Worm (Caenorhabditis elegans) whole organism, early embryonic: Measurements from ENCODE around the gene hpo-15.

Experiments used
- B0310.2 ChIP-seq: sonication (generic microtip); optimal IDR thresholded peaks from 2 replicates; lab custom pipeline; 2016; ENCODE audit warnings: mild to moderate bottlenecking, missing genetic modification characterization, missing compliant biosample characterization
- F13C5.2 ChIP-seq: sonication (generic microtip); optimal IDR thresholded peaks from 2 replicates; lab custom pipeline; 2017; ENCODE audit warnings: mild to moderate bottlenecking, missing genetic modification characterization, inconsistent platforms, missing compliant biosample characterization
- aly-1 ChIP-seq: sonication (generic microtip); optimal IDR thresholded peaks from 2 replicates; lab custom pipeline; 2016; ENCODE audit warnings: missing genetic modification characterization, missing compliant biosample characterization
- ama-1 ChIP-seq: fragments of 150-350 bp; optimal IDR thresholded peaks from 2 replicates; lab custom pipeline; 2014
- ceh-13 ChIP-seq: fragments of 200-800 bp; sonication (Bioruptor generic); optimal IDR thresholded peaks from 2 replicates; lab custom pipeline; 2018; ENCODE audit warnings: mild to moderate bottlenecking, missing genetic modification characterization, missing compliant biosample characterization
- ceh-36 ChIP-seq: sonication (generic microtip); optimal IDR thresholded peaks from 2 replicates; lab custom pipeline; 2016; ENCODE audit warnings: missing genetic modification characterization, inconsistent platforms, missing compliant biosample characterization
- ets-7 ChIP-seq: sonication (generic microtip); optimal IDR thresholded peaks from 2 replicates; lab custom pipeline; 2016; ENCODE audit warnings: missing genotype, missing genetic modification characterization, missing compliant biosample characterization
- flt-1 ChIP-seq: fragments of 200-800 bp; sonication (Bioruptor generic); IDR thresholded peaks from 2 replicates; pipeline ENCODE4 v1.3.6; 2022; ENCODE audit warnings: missing genetic modification characterization, missing compliant biosample characterization
- hmbx-1 ChIP-seq: sonication (generic microtip); optimal IDR thresholded peaks from 2 replicates; lab custom pipeline; 2016; ENCODE audit warnings: mild to moderate bottlenecking, missing genetic modification characterization, missing compliant biosample characterization
- hmg-4 ChIP-seq: fragments of 200-800 bp; sonication (Bioruptor generic); optimal IDR thresholded peaks from 2 replicates; lab custom pipeline; 2018; ENCODE audit warnings: mild to moderate bottlenecking, missing genetic modification characterization, missing compliant biosample characterization
- hnd-1 ChIP-seq: sonication (generic microtip); optimal IDR thresholded peaks from 2 replicates; lab custom pipeline; 2016; ENCODE audit warnings: missing genetic modification characterization, missing compliant biosample characterization
- pes-1 ChIP-seq: fragments of 200-800 bp; sonication (Bioruptor generic); IDR thresholded peaks from 2 replicates; pipeline ENCODE4 v1.3.6; 2022; ENCODE audit warnings: missing genetic modification reagents, missing genetic modification characterization, missing compliant biosample characterization
- scrt-1 ChIP-seq: fragments of 200-800 bp; sonication (Bioruptor generic); IDR thresholded peaks from 2 replicates; pipeline ENCODE4 v1.3.6; 2022; ENCODE audit warnings: missing genetic modification characterization, missing compliant biosample characterization
- sea-1 ChIP-seq: fragments of 200-800 bp; sonication (Bioruptor generic); conservative IDR thresholded peaks from 2 replicates; pipeline ENCODE4 v1.3.6; 2022; ENCODE audit warnings: missing genetic modification characterization, missing compliant biosample characterization
- tbx-11 ChIP-seq: fragments of 200-800 bp; sonication (Bioruptor generic); IDR thresholded peaks from 2 replicates; pipeline ENCODE4 v1.3.6; 2022; ENCODE audit warnings: missing genetic modification characterization, missing compliant biosample characterization
- tbx-37 ChIP-seq: fragments of 200-800 bp; sonication (Bioruptor generic); conservative IDR thresholded peaks from 2 replicates; pipeline ENCODE4 v1.3.6; 2022; ENCODE audit warnings: missing genetic modification reagents, missing genetic modification characterization, missing compliant biosample characterization
- tra-4 ChIP-seq: sonication (generic microtip); optimal IDR thresholded peaks from 2 replicates; lab custom pipeline; 2017; ENCODE audit warnings: missing genetic modification characterization, missing compliant biosample characterization

Gene hpo-15

DNA sequence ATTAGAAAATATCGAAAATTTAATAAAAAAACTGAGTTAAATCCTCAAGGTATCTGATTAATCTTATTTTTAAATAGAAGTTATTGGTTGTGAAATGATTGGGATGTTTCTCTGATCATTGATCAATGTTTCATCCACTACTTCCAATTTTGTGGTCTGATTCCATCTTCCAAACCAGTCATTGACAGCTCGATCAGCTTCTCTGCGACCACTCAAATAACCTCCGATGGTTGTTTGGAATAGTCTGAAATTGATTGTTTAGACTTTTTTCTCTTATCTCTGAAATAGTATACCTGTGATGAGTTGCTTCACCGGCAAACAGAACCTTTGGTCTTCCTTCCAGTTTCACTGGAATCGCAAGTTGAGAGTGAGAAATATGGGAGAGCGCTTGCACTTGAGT, 3.7 kb downstream of the hpo-15 start:
- TF ChIP-seq ceh-13 (GFP tag; lab: Kevin White, UChicago) (no peak), hmbx-1 (tag; lab: Kevin White, UChicago) (no peak), ets-7 (no peak), sea-1 (GFP tag; lab: Robert Waterston, UW) (no peak), tbx-11 (GFP tag; lab: Robert Waterston, UW) (no peak), ceh-36 (tag; lab: Kevin White, UChicago) (no peak), tra-4 (tag; lab: Kevin White, UChicago) (no peak), scrt-1 (GFP tag; lab: Robert Waterston, UW) (no peak)

DNA sequence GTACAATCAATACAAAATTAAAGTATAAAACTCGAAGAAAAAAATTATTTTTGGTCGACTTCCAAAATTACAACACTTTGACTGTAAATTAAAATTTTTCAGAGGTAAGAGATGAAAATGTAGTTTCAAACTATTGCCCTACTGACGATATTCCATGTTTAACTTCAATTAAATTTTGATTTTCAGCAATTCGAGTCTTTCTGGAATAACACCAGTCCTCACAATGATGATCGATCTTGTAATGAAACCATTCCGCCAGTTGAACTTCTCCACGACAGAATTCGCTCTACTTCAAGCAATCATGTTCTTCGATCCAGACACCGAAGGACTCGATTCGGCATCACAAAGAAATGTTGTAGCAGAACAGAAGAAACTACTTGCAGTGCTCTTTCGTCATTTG, 4.5 kb downstream of the hpo-15 start:
- TF ChIP-seq tra-4 (tag; lab: Kevin White, UChicago) = no peak
- TF ChIP-seq scrt-1 (GFP tag; lab: Robert Waterston, UW) = no peak
- TF ChIP-seq flt-1 (GFP tag; lab: Robert Waterston, UW) = no peak
- no peak for TF ChIP-seq tbx-37 (GFP tag; lab: Robert Waterston, UW)

DNA sequence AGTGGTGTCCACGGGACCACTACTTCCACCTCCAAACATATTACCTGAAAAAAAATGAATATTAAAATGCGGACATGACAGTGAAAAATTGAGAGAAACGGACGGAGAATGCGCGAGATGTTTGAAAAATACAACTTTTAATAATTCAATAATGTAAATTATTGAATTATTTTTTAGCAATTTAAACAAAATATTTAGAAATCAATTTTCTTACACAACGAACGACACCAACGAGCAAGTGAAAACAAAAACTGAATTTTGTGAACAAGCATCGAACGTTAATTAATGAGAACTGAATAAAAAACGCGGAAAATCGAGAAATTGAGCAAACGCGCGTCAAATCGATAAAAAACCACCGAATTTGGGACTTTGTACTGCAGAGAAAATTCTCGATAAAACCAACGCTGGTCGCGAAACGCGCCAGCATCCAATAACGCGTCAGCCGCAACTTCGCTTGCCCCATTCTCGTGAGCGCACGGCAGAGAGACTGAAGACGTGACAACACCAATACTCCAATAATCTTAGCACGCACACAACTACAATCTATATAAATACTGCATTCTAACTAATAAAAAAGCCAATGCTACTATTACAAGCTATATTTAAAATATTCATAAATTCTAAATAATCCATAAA, 8.7 kb downstream of the hpo-15 start, which contains the start of the genes dnj-19 and nhr-47:
Gene dnj-19, minus strand, starts transcription at position 51 of the 636 bp plus-strand sequence.
Gene nhr-47, plus strand, starts transcription at position 447 of the 636 bp plus-strand sequence.
- peak; percentile 47; the same call in 1 of the 2 replicates for TF ChIP-seq tbx-11 (GFP tag; lab: Robert Waterston, UW)
- peak; percentile 67 for TF ChIP-seq pes-1 (GFP tag; lab: Robert Waterston, UW)
- no peak for TF ChIP-seq hnd-1
- peak; percentile 9 for TF ChIP-seq tra-4 (tag; lab: Kevin White, UChicago)
- TF ChIP-seq aly-1 (tag; lab: Kevin White, UChicago) = no peak
- TF ChIP-seq ceh-36 (tag; lab: Kevin White, UChicago) = peak; percentile 15
- peak; percentile 66; the same call in 1 of the 2 replicates for TF ChIP-seq tbx-37 (GFP tag; lab: Robert Waterston, UW)
- TF ChIP-seq ceh-13 (GFP tag; lab: Kevin White, UChicago) = no peak
- TF ChIP-seq ama-1 = no peak
- TF ChIP-seq ets-7 = no peak
- no peak for TF ChIP-seq B0310.2 (tag; lab: Kevin White, UChicago)
- no peak for TF ChIP-seq hmbx-1 (tag; lab: Kevin White, UChicago)
- 0 out of 2 replicates have a peak, but pooled peaks have one; percentile 34 for TF ChIP-seq scrt-1 (GFP tag; lab: Robert Waterston, UW)
- peak; percentile 78 for TF ChIP-seq F13C5.2 (tag; lab: Kevin White, UChicago)
- TF ChIP-seq hmg-4 (GFP tag; lab: Kevin White, UChicago) = peak; percentile 67
- TF ChIP-seq flt-1 (GFP tag; lab: Robert Waterston, UW) = peak; percentile 49; the same call in 1 of the 2 replicates
- 0 out of 2 replicates have a peak, but pooled peaks have one; percentile 9 for TF ChIP-seq sea-1 (GFP tag; lab: Robert Waterston, UW)

ce11 chrV:5504295-5504694, 9.3 kb downstream of the hpo-15 start:
- TF ChIP-seq ceh-36 (tag; lab: Kevin White, UChicago) (no peak), aly-1 (tag; lab: Kevin White, UChicago) (no peak), tra-4 (tag; lab: Kevin White, UChicago) (no peak), ama-1 (no peak), hnd-1 (no peak), pes-1 (GFP tag; lab: Robert Waterston, UW) (no peak), scrt-1 (GFP tag; lab: Robert Waterston, UW) (no peak), ets-7 (no peak), hmg-4 (GFP tag; lab: Kevin White, UChicago) (no peak), tbx-37 (GFP tag; lab: Robert Waterston, UW) (no peak), ceh-13 (GFP tag; lab: Kevin White, UChicago) (no peak), F13C5.2 (tag; lab: Kevin White, UChicago) (no peak), B0310.2 (tag; lab: Kevin White, UChicago) (no peak), flt-1 (GFP tag; lab: Robert Waterston, UW) (no peak), hmbx-1 (tag; lab: Kevin White, UChicago) (no peak)

DNA sequence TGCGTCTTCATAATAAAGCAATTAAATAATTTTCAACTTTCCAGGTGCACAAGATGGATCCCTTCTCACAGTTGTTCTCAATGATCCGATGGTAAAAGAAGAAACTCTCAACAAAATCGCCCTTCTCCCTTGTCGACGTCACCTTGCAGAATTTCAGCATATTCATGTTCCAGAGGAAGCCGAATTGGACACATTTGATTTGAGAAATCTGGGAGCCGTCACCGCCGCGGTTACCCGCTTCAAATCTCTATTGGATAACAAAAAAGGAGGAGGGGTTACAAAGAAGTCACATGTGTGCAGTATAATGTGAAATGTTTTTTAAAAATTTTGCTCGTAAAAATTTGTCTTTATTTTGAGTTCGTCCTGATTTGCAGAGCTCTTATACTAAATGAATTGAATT, 10.9 kb downstream of the hpo-15 start:
- TF ChIP-seq ceh-36 (tag; lab: Kevin White, UChicago) (no peak), pes-1 (GFP tag; lab: Robert Waterston, UW) (no peak), ets-7 (no peak), hmbx-1 (tag; lab: Kevin White, UChicago) (no peak), aly-1 (tag; lab: Kevin White, UChicago) (no peak), tbx-11 (GFP tag; lab: Robert Waterston, UW) (no peak), hnd-1 (no peak), ceh-13 (GFP tag; lab: Kevin White, UChicago) (no peak), sea-1 (GFP tag; lab: Robert Waterston, UW) (no peak), ama-1 (no peak)

DNA sequence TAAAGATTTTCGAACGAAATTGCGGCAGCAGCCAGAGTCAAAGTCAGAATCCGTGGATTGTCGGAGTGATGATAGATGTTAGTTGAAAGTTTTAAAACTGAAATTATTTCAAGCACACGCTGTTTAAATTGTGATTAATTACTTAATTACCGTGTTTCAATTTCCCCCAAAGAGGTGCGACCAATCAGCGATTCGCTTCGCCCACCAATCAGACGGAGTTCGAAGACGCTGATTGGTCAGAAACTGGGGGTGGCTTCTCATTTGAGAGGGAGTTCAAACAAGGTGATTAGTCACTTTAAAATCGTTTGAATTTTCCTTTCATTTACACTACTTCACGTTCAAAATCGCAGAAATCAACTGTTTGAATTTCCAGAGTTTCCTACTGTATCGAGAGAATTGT, 14.2 kb downstream of the hpo-15 start:
- TF ChIP-seq hmbx-1 (tag; lab: Kevin White, UChicago) = no peak
- TF ChIP-seq aly-1 (tag; lab: Kevin White, UChicago) = no peak
- TF ChIP-seq F13C5.2 (tag; lab: Kevin White, UChicago) = no peak
- no peak for TF ChIP-seq flt-1 (GFP tag; lab: Robert Waterston, UW)
- no peak for TF ChIP-seq hmg-4 (GFP tag; lab: Kevin White, UChicago)
- TF ChIP-seq hnd-1 = no peak
- no peak for TF ChIP-seq tra-4 (tag; lab: Kevin White, UChicago)
- no peak for TF ChIP-seq tbx-11 (GFP tag; lab: Robert Waterston, UW)
- TF ChIP-seq sea-1 (GFP tag; lab: Robert Waterston, UW) = no peak
- no peak for TF ChIP-seq ceh-36 (tag; lab: Kevin White, UChicago)

ce11 chrV:5493447-5493846, 20.2 kb downstream of the hpo-15 start, which contains the start of gene T05C3.2:
Gene T05C3.2 (plus strand): TSS chrV:5493747.
- no peak for TF ChIP-seq B0310.2 (tag; lab: Kevin White, UChicago)
- TF ChIP-seq tbx-37 (GFP tag; lab: Robert Waterston, UW) = no peak
- no peak for TF ChIP-seq sea-1 (GFP tag; lab: Robert Waterston, UW)
- TF ChIP-seq hmg-4 (GFP tag; lab: Kevin White, UChicago) = no peak
- TF ChIP-seq ets-7 = no peak
- no peak for TF ChIP-seq ama-1
